Fruit fly (Drosophila melanogaster): ENCODE results near the gene Paf-AHalpha.

dm6 chrX:15769457-15769856, 15.9 kb downstream of the Paf-AHalpha start, which contains the start of gene CG33172:
- TF ChIP-seq CG8319 (GFP tag; optimal IDR thresholded peaks at IDR 0.05) (no peak), OdsH (GFP tag; optimal IDR thresholded peaks at IDR 0.05) (no peak), CG16779 (tag; optimal IDR thresholded peaks at IDR 0.05) (no peak), CG3032 (tag; optimal IDR thresholded peaks at IDR 0.05) (no peak), CG31627 (GFP tag; optimal IDR thresholded peaks at IDR 0.05) (no peak), Lpt (GFP tag; optimal IDR thresholded peaks at IDR 0.05) (no peak), CG11762 (GFP tag; optimal IDR thresholded peaks at IDR 0.05; ENCODE audit: insufficient read depth) (no peak), CG8632 (GFP tag; optimal IDR thresholded peaks at IDR 0.05) (no peak), Hr38 (GFP tag; optimal IDR thresholded peaks at IDR 0.05) (no peak), Blimp-1 (GFP tag; optimal IDR thresholded peaks at IDR 0.05) (no peak), Sox102F (GFP tag; optimal IDR thresholded peaks at IDR 0.05) (no peak)
